Fruit fly (Drosophila melanogaster): ENCODE data around the gene atms.
A peak's percentile ranks its signal among the peaks of the same experiment; 100 is the strongest.

atms gene

DNA sequence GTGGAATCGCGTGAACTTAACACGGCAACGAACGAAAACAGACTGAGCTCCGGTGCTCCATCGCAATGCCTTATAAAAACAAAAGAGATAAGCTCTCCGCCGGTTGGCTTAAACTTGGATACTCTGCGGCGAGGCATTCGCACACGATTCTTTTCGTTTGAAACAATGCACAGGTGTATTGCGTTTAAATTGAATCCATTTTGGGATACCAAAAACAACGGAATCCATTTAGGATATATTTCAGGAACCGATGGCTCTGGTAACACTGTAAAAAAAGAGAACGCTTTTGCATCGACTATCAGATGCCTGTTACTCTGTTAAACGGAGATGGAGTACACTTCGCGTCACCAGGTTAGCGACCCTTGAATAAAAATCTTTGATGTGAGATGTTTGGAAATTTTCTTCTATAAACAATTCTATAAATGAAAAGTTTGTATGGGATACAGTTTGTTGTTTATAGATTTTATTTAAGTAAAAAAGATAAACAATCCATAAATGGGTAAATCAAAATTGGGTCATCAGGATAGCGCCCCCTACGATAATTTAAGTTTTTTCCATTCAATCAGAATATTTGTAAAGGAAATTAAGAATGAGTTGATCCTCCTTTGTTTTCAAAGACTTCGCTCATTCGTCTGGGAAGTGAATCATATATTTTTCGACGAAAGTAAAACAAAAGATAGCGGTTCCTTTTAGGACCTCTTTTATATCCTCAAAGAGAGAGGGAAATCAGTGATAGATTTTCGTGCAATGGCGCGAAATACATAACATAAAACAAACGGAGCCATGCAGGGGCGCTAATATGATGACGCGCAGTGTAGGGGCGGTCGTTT is 17.8 kb upstream of the atms start, which contains the start of gene Nep2:
Gene Nep2, minus strand, starts transcription at position 51 of the 830 bp plus-strand sequence.
- TF ChIP-seq CG9876 (GFP tag; optimal IDR thresholded peaks at IDR 0.05) (no peak), CG10979 (tag; optimal IDR thresholded peaks at IDR 0.05) (peak; percentile 47), her (GFP tag; optimal IDR thresholded peaks at IDR 0.05) (no peak), tio (GFP tag; optimal IDR thresholded peaks at IDR 0.05) (peak; percentile 63), CG5180 (GFP tag; optimal IDR thresholded peaks at IDR 0.05) (no peak), usp (GFP tag; optimal IDR thresholded peaks at IDR 0.05) (no peak), slbo (GFP tag; IDR thresholded peaks at IDR 0.05) (no peak), CG10147 (GFP tag; optimal IDR thresholded peaks at IDR 0.05) (no peak), stwl (tag; optimal IDR thresholded peaks at IDR 0.05) (peak; percentile 70), zfh2 (GFP tag; optimal IDR thresholded peaks at IDR 0.05) (no peak), p53 (GFP tag; optimal IDR thresholded peaks at IDR 0.05) (no peak), CG4707 (GFP tag; optimal IDR thresholded peaks at IDR 0.05) (no peak), HHEX (GFP tag; optimal IDR thresholded peaks at IDR 0.05) (no peak), CG8290 (GFP tag; optimal IDR thresholded peaks at IDR 0.05) (no peak), CG8290 (tag; optimal IDR thresholded peaks at IDR 0.05) (no peak), CG7963 (GFP tag; IDR thresholded peaks at IDR 0.05; ENCODE audit: partially characterized antibody) (peak; percentile 78), kah (GFP tag; optimal IDR thresholded peaks at IDR 0.05) (no peak), Sry-β (GFP tag; optimal IDR thresholded peaks at IDR 0.05) (no peak), CG1647 (GFP tag; optimal IDR thresholded peaks at IDR 0.05) (no peak), Doc2 (GFP tag; IDR thresholded peaks at IDR 0.05) (no peak), Hand (GFP tag; optimal IDR thresholded peaks at IDR 0.05) (no peak), gsb-n (tag; optimal IDR thresholded peaks at IDR 0.05) (no peak), sob (GFP tag; IDR thresholded peaks at IDR 0.05) (no peak), CG11456 (GFP tag; IDR thresholded peaks at IDR 0.05) (no peak), CG16863 (GFP tag; optimal IDR thresholded peaks at IDR 0.05) (peak; percentile 15), CG33213 (GFP tag; optimal IDR thresholded peaks at IDR 0.05) (no peak), ase (GFP tag; IDR thresholded peaks at IDR 0.05) (no peak), CG10959 (GFP tag; IDR thresholded peaks at IDR 0.05) (no peak), Hr3 (GFP tag; optimal IDR thresholded peaks at IDR 0.05) (peak; percentile 29), sim (GFP tag; IDR thresholded peaks at IDR 0.05) (no peak), Hr78 (GFP tag; optimal IDR thresholded peaks at IDR 0.05) (no peak), sqz (GFP tag; optimal IDR thresholded peaks at IDR 0.05) (no peak), CG10543 (GFP tag; optimal IDR thresholded peaks at IDR 0.05) (no peak), CG15696 (tag; optimal IDR thresholded peaks at IDR 0.05) (no peak), peb (GFP tag; IDR thresholded peaks at IDR 0.05) (no peak), gem (tag; optimal IDR thresholded peaks at IDR 0.05) (peak; percentile 43), ftz-f1 (GFP tag; optimal IDR thresholded peaks at IDR 0.05) (no peak), CG9437 (GFP tag; optimal IDR thresholded peaks at IDR 0.05) (peak; percentile 61), lov (optimal IDR thresholded peaks at IDR 0.05) (no peak), lov (GFP tag; IDR thresholded peaks at IDR 0.05) (no peak), Blimp-1 (GFP tag; optimal IDR thresholded peaks at IDR 0.05) (peak; percentile 23), tgo (GFP tag; IDR thresholded peaks at IDR 0.05) (no peak), sug (tag; optimal IDR thresholded peaks at IDR 0.05) (no peak), croc (GFP tag; conservative IDR thresholded peaks at IDR 0.05) (no peak), ERR (GFP tag; optimal IDR thresholded peaks at IDR 0.05) (no peak), Tbp (GFP tag; optimal IDR thresholded peaks at IDR 0.05) (no peak), CG2889 (GFP tag; IDR thresholded peaks at IDR 0.05) (no peak), CG1603 (tag; optimal IDR thresholded peaks at IDR 0.05) (peak; percentile 21), CG7786 (GFP tag; optimal IDR thresholded peaks at IDR 0.05) (peak; percentile 35), NC2α (GFP tag; optimal IDR thresholded peaks at IDR 0.05) (no peak), CG2120 (GFP tag; optimal IDR thresholded peaks at IDR 0.05) (peak; percentile 41)
